Fruit fly (Drosophila melanogaster) whole organism, embryonic: Measurements from ENCODE around the gene CG34001.
A peak's percentile ranks its signal among the peaks of the same experiment; 100 is the strongest.

ENCODE experiments used
- CG10209 ChIP-seq: fragments of 200-800 bp; sonication (Bioruptor generic); optimal IDR thresholded peaks from 3 replicates; lab custom pipeline; 2017; ENCODE audit warnings: missing biosample characterization, mild to moderate bottlenecking, missing genetic modification characterization, missing genetic modification reagents
- CG12104 ChIP-seq: fragments of 200-800 bp; sonication (Bioruptor generic); optimal IDR thresholded peaks from 3 replicates; lab custom pipeline; 2016; ENCODE audit warnings: missing biosample characterization, missing genetic modification characterization
- CG12236 ChIP-seq: fragments of 200-800 bp; sonication (Bioruptor generic); optimal IDR thresholded peaks from 2 replicates; lab custom pipeline; 2016; ENCODE audit warnings: missing biosample characterization, missing genetic modification characterization
- CG12659 ChIP-seq: fragments of 200-800 bp; sonication (Bioruptor generic); optimal IDR thresholded peaks from 3 replicates; lab custom pipeline; 2017; ENCODE audit warnings: mild to moderate bottlenecking, missing biosample characterization, missing genetic modification reagents, missing genetic modification characterization
- CG13424 ChIP-seq: fragments of 200-800 bp; sonication (Bioruptor generic); optimal IDR thresholded peaks from 2 replicates; lab custom pipeline; 2019; ENCODE audit warnings: missing biosample characterization, mild to moderate bottlenecking, missing genetic modification characterization, moderate library complexity
- CG14014 ChIP-seq: fragments of 200-800 bp; sonication (Bioruptor generic); IDR thresholded peaks from 2 replicates; pipeline ENCODE4 v1.3.6; 2022; ENCODE audit warnings: missing biosample characterization, missing genetic modification characterization
- CG14667 ChIP-seq: fragments of 200-800 bp; sonication (Bioruptor generic); IDR thresholded peaks from 2 replicates; pipeline ENCODE4 v1.3.6; 2022; ENCODE audit warnings: missing biosample characterization, missing genetic modification characterization
- CG15479 ChIP-seq: fragments of 200-800 bp; sonication (Bioruptor generic); optimal IDR thresholded peaks from 3 replicates; lab custom pipeline; 2019; ENCODE audit warnings: missing biosample characterization, mild to moderate bottlenecking, missing genetic modification characterization, moderate library complexity
- CG16779 ChIP-seq: fragments of 200-800 bp; sonication (Bioruptor generic); IDR thresholded peaks from 2 replicates; pipeline ENCODE4 v1.3.6; 2022; ENCODE audit warnings: missing biosample characterization, missing genetic modification characterization
- CG17385 ChIP-seq: fragments of 200-800 bp; sonication (Bioruptor generic); optimal IDR thresholded peaks from 3 replicates; lab custom pipeline; 2018; ENCODE audit warnings: missing biosample characterization, mild to moderate bottlenecking, missing genetic modification characterization
- CG2199 ChIP-seq: fragments of 200-800 bp; sonication (Bioruptor generic); IDR thresholded peaks from 3 replicates; pipeline ENCODE4 v1.3.6; 2022; ENCODE audit warnings: missing biosample characterization, missing genetic modification characterization
- CG42726 ChIP-seq: fragments of 200-800 bp; sonication (Bioruptor generic); IDR thresholded peaks from 2 replicates; pipeline ENCODE4 v1.3.6; 2022; ENCODE audit warnings: missing biosample characterization, missing genetic modification characterization; ENCODE audit not compliant: partially characterized antibody
- CG4360 ChIP-seq: fragments of 200-800 bp; sonication (Bioruptor generic); IDR thresholded peaks from 2 replicates; pipeline ENCODE4 v1.3.6; 2022; ENCODE audit warnings: missing biosample characterization, missing genetic modification characterization
- CG7556 ChIP-seq: fragments of 200-800 bp; sonication (Bioruptor generic); optimal IDR thresholded peaks from 2 replicates; lab custom pipeline; 2017; ENCODE audit warnings: missing biosample characterization, mild to moderate bottlenecking, missing genetic modification characterization
- CG7839 ChIP-seq: fragments of 200-800 bp; sonication (Bioruptor generic); optimal IDR thresholded peaks from 3 replicates; lab custom pipeline; 2018; ENCODE audit warnings: missing biosample characterization, mild to moderate bottlenecking, missing genetic modification characterization, moderate library complexity
- CG9215 ChIP-seq: fragments of 200-800 bp; sonication (Bioruptor generic); IDR thresholded peaks from 2 replicates; pipeline ENCODE4 v1.3.6; 2022; ENCODE audit warnings: missing biosample characterization, missing genetic modification characterization
- CG9437 ChIP-seq: fragments of 200-800 bp; sonication (Bioruptor generic); optimal IDR thresholded peaks from 2 replicates; lab custom pipeline; 2018; ENCODE audit warnings: missing biosample characterization, mild to moderate bottlenecking, missing genetic modification characterization
- Dbx ChIP-seq: fragments of 200-800 bp; sonication (Bioruptor generic); IDR thresholded peaks from 3 replicates; pipeline ENCODE4 v1.3.6; 2022; ENCODE audit warnings: missing biosample characterization, missing genetic modification characterization
- Dfd ChIP-seq, 2 experiments: fragments of >200 bp; optimal IDR thresholded peaks; 2 replicates each; lab custom pipeline; 2017; ENCODE audit warnings: missing biosample characterization in 2 of 2, missing genetic modification characterization in 2 of 2
- E2f1 ChIP-seq: fragments of 200-800 bp; sonication (Bioruptor generic); IDR thresholded peaks from 2 replicates; pipeline ENCODE4 v1.3.6; 2022; ENCODE audit warnings: missing biosample characterization, missing genetic modification characterization
- ERR ChIP-seq: fragments of 200-800 bp; sonication (Bioruptor generic); optimal IDR thresholded peaks from 2 replicates; lab custom pipeline; 2016; ENCODE audit warnings: missing biosample characterization, missing genetic modification characterization
- HLH54F ChIP-seq: fragments of 200-800 bp; sonication (Bioruptor generic); optimal IDR thresholded peaks from 3 replicates; lab custom pipeline; 2016; ENCODE audit warnings: missing biosample characterization, missing genetic modification characterization
- Lhr ChIP-seq: fragments of 200-800 bp; sonication (Bioruptor generic); optimal IDR thresholded peaks from 3 replicates; lab custom pipeline; 2017; ENCODE audit warnings: mild to moderate bottlenecking, missing biosample characterization, missing genetic modification reagents, missing genetic modification characterization
- Med ChIP-seq: fragments of 200-800 bp; sonication (Bioruptor generic); peaks from one replicate; lab custom pipeline; 2016; ENCODE audit warnings: missing biosample characterization, missing genetic modification characterization, mild to moderate bottlenecking, inconsistent platforms, moderate library complexity
- abd-A ChIP-seq: fragments of 200-800 bp; sonication (Bioruptor generic); optimal IDR thresholded peaks from 3 replicates; lab custom pipeline; 2019; ENCODE audit warnings: missing biosample characterization, mild to moderate bottlenecking, missing genetic modification characterization, moderate library complexity
- ac ChIP-seq: fragments of 200-800 bp; sonication (Bioruptor generic); optimal IDR thresholded peaks from 3 replicates; lab custom pipeline; 2017; ENCODE audit warnings: missing biosample characterization, mild to moderate bottlenecking, missing genetic modification characterization
- bbx ChIP-seq: fragments of 200-800 bp; sonication (Bioruptor generic); IDR thresholded peaks from 2 replicates; pipeline ENCODE4 v1.3.6; 2022; ENCODE audit warnings: missing biosample characterization, missing genetic modification characterization; ENCODE audit not compliant: partially characterized antibody
- bowl ChIP-seq: fragments of 200-800 bp; sonication (Bioruptor generic); IDR thresholded peaks from 2 replicates; pipeline ENCODE4 v1.3.6; 2022; ENCODE audit warnings: missing biosample characterization, missing genetic modification characterization
- btn ChIP-seq: fragments of 200-800 bp; sonication (Bioruptor generic); optimal IDR thresholded peaks from 2 replicates; lab custom pipeline; 2016; ENCODE audit warnings: missing biosample characterization, missing genetic modification characterization
- cg ChIP-seq: fragments of 200-800 bp; sonication (Bioruptor generic); optimal IDR thresholded peaks from 3 replicates; lab custom pipeline; 2019; ENCODE audit warnings: missing biosample characterization, mild to moderate bottlenecking, missing genetic modification characterization, moderate library complexity
- chinmo ChIP-seq: fragments of 200-800 bp; sonication (Bioruptor generic); IDR thresholded peaks from 4 replicates; pipeline ENCODE4 v1.3.6; 2022; ENCODE audit warnings: missing biosample characterization, missing genetic modification characterization; ENCODE audit not compliant: partially characterized antibody
- chm ChIP-seq: fragments of 200-800 bp; sonication (Bioruptor generic); IDR thresholded peaks from 2 replicates; pipeline ENCODE4 v1.3.6; 2022; ENCODE audit warnings: missing biosample characterization, missing genetic modification characterization
- ci ChIP-seq: fragments of 200-800 bp; sonication (Bioruptor generic); IDR thresholded peaks from 3 replicates; pipeline ENCODE4 v1.3.6; 2022; ENCODE audit warnings: missing biosample characterization, missing genetic modification characterization
- crol ChIP-seq: fragments of 200-800 bp; sonication (Bioruptor generic); IDR thresholded peaks from 2 replicates; pipeline ENCODE4 v1.3.6; 2022; ENCODE audit warnings: missing biosample characterization, missing genetic modification characterization
- gce ChIP-seq: fragments of 200-800 bp; sonication (Bioruptor generic); IDR thresholded peaks from 3 replicates; pipeline ENCODE4 v1.3.6; 2022; ENCODE audit warnings: missing biosample characterization, missing genetic modification characterization
- grau ChIP-seq: fragments of 200-800 bp; optimal IDR thresholded peaks from 3 replicates; lab custom pipeline; 2019; ENCODE audit warnings: missing biosample characterization, mild to moderate bottlenecking, missing genetic modification characterization, moderate library complexity
- her ChIP-seq: fragments of 200-800 bp; sonication (Bioruptor generic); optimal IDR thresholded peaks from 2 replicates; lab custom pipeline; 2016; ENCODE audit warnings: missing biosample characterization, missing genetic modification characterization
- kah ChIP-seq: fragments of 200-800 bp; sonication (Bioruptor generic); optimal IDR thresholded peaks from 2 replicates; lab custom pipeline; 2018; ENCODE audit warnings: missing biosample characterization, mild to moderate bottlenecking, missing genetic modification characterization
- kni ChIP-seq: fragments of 200-800 bp; sonication (Bioruptor generic); optimal IDR thresholded peaks from 3 replicates; lab custom pipeline; 2017; ENCODE audit warnings: mild to moderate bottlenecking, missing biosample characterization, missing genetic modification reagents, missing genetic modification characterization
- maf-S ChIP-seq: fragments of 200-800 bp; sonication (Bioruptor generic); optimal IDR thresholded peaks from 2 replicates; lab custom pipeline; 2016; ENCODE audit warnings: missing biosample characterization, missing genetic modification characterization
- nerfin-1 ChIP-seq: fragments of 200-800 bp; sonication (Bioruptor generic); optimal IDR thresholded peaks from 3 replicates; lab custom pipeline; 2019; ENCODE audit warnings: missing biosample characterization, mild to moderate bottlenecking, missing genetic modification characterization, moderate library complexity
- sens ChIP-seq: fragments of 200-800 bp; sonication (Bioruptor generic); peaks from one replicate; lab custom pipeline; 2016; ENCODE audit warnings: missing biosample characterization, missing genetic modification characterization
- sqz ChIP-seq: fragments of 200-800 bp; sonication (Bioruptor generic); optimal IDR thresholded peaks from 3 replicates; lab custom pipeline; 2018; ENCODE audit warnings: missing biosample characterization, mild to moderate bottlenecking, missing genetic modification characterization
- tup ChIP-seq: fragments of 200-800 bp; sonication (Bioruptor generic); optimal IDR thresholded peaks from 2 replicates; lab custom pipeline; 2016; ENCODE audit warnings: missing biosample characterization, mild to moderate bottlenecking, missing genetic modification characterization, moderate library complexity
- vvl ChIP-seq: fragments of 200-800 bp; sonication (Bioruptor generic); IDR thresholded peaks from 2 replicates; pipeline ENCODE4 v1.3.6; 2022; ENCODE audit warnings: missing biosample characterization, missing genetic modification characterization

Gene CG34001

dm6 chr3L:10666511-10667003 lies 35.7 kb downstream of the CG34001 start (continued):
- TF ChIP-seq CG12236 (GFP tag; lab: Kevin White, UChicago) (no peak), btn (no peak), tup (no peak), CG14014 (GFP tag; lab: Robert Waterston, UW) (no peak), ac (GFP tag; lab: Kevin White, UChicago) (no peak), CG9437 (GFP tag; lab: Kevin White, UChicago) (no peak), gce (GFP tag; lab: Robert Waterston, UW) (no peak), E2f1 (GFP tag; lab: Robert Waterston, UW) (no peak), kah (GFP tag; lab: Kevin White, UChicago) (peak; percentile 70), Lhr (GFP tag; lab: Kevin White, UChicago) (no peak), nerfin-1 (tag; lab: Kevin White, UChicago) (no peak), crol (GFP tag; lab: Robert Waterston, UW) (peak; percentile 81), vvl (no peak), maf-S (GFP tag; lab: Kevin White, UChicago) (no peak)

dm6 chr3L:10667341-10667740 lies 36.5 kb downstream of the CG34001 start:
- peak; percentile 77 for TF ChIP-seq cg (GFP tag; lab: Kevin White, UChicago)
- TF ChIP-seq CG4360, result peak; percentile 35; the same call in 1 of the 2 replicates
- peak; percentile 31; the same call in 1 of the 2 replicates for TF ChIP-seq bbx (GFP tag; lab: Robert Waterston, UW)
- 0 out of 2 replicates have a peak, but pooled peaks have one; percentile 12 for TF ChIP-seq CG42726 (GFP tag; lab: Robert Waterston, UW)
- TF ChIP-seq CG7839 (tag; lab: Kevin White, UChicago), result no peak
- peak; percentile 39; the same call in 1 of the 2 replicates for TF ChIP-seq chm (GFP tag; lab: Robert Waterston, UW)
- no peak for TF ChIP-seq CG9215 (GFP tag; lab: Robert Waterston, UW)
- TF ChIP-seq chinmo, result peak; percentile 86; the same call in 3 of the 4 replicates
- TF ChIP-seq CG17385 (GFP tag; lab: Kevin White, UChicago), result peak; percentile 45
- TF ChIP-seq CG16779 (GFP tag; lab: Robert Waterston, UW), result no peak
- peak; percentile 67; the same call in 1 of the 2 replicates for TF ChIP-seq crol (GFP tag; lab: Robert Waterston, UW)

DNA sequence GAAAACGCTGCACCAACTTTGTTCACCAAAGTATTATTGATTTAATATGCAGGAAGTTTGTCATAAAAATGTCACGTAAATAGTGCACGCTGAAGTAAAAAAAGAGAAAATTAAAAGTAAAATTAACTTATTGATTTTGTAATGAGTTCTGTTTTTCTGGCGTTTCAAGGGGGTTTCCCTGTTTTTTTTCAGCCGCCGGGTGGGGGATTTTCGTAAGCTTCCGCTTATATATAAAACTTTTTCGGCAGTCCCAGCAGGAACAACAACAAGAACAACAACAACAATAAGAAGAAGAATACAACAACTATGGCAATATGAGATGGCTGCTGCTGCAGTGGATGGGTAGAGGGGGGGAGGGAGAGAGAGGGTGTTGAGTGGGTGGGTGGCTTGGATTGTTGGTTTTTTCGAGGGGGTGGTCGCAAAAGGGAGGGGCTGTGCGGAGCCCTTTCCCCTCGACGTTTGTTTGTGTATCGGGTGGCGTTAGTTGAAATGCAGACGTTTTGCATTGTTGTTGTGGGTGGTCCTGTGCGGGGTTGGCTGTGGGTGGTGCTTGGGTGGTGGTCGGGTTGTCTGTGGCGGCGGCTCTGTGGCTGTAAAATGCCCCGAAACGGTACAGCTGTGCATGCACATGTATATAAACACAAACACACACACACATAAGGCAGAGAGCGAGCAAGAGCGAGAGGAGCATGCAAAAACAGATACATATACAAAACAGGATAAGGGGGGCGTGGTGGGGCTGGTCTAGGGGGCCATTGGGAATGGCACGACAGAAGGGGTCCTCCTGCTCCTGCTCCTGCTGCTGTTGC lies 38.9 kb downstream of the CG34001 start:
- TF ChIP-seq cg (GFP tag; lab: Kevin White, UChicago) (peak; percentile 18), sqz (GFP tag; lab: Kevin White, UChicago) (peak; percentile 6), CG10209 (GFP tag; lab: Kevin White, UChicago) (no peak), crol (GFP tag; lab: Robert Waterston, UW) (peak; percentile 92), Dbx (GFP tag; lab: Robert Waterston, UW) (0 out of 3 replicates have a peak, but pooled peaks have one; percentile 21), Med (peak; percentile 69), kni (GFP tag; lab: Kevin White, UChicago) (no peak), CG7556 (no peak), sens (GFP tag; lab: Kevin White, UChicago) (peak; percentile 44), Dfd (GFP tag; optimal IDR thresholded peaks at IDR 0.05; lab: Kevin White, UChicago) (peak in 1 of 2 experiments; percentile 25), CG12659 (GFP tag; lab: Kevin White, UChicago) (no peak), CG14667 (no peak), CG15479 (GFP tag; lab: Kevin White, UChicago) (no peak), ci (peak; percentile 48; the same call in 1 of the 3 replicates), abd-A (tag; lab: Kevin White, UChicago) (peak; percentile 2), HLH54F (GFP tag; lab: Kevin White, UChicago) (no peak), grau (tag; lab: Kevin White, UChicago) (no peak), CG13424 (tag; lab: Kevin White, UChicago) (no peak), ERR (GFP tag; lab: Kevin White, UChicago) (no peak), CG12104 (GFP tag; lab: Kevin White, UChicago) (no peak), CG17385 (GFP tag; lab: Kevin White, UChicago) (peak; percentile 42), CG4360 (peak; percentile 74), her (GFP tag; lab: Kevin White, UChicago) (no peak), CG2199 (no peak), bowl (GFP tag; lab: Robert Waterston, UW) (0 out of 2 replicates have a peak, but pooled peaks have one; percentile 13)
